Worm (Caenorhabditis elegans) whole organism, L2 larva: ENCODE data around the gene T10H9.1.

Source experiments
- ama-1 ChIP-seq: fragments of 150-350 bp; optimal IDR thresholded peaks from 2 replicates; lab custom pipeline; 2018; ENCODE audit warnings: inconsistent platforms
- egl-27 ChIP-seq: sonication (generic microtip); optimal IDR thresholded peaks from 3 replicates; lab custom pipeline; 2017; ENCODE audit warnings: missing biosample characterization, missing genetic modification reagents, missing genetic modification characterization
- nhr-21 ChIP-seq: fragments of 150-350 bp; optimal IDR thresholded peaks from 2 replicates; lab custom pipeline; 2014; ENCODE audit warnings: missing biosample characterization, missing genetic modification characterization
- nhr-23 ChIP-seq: fragments of 150-350 bp; optimal IDR thresholded peaks from 2 replicates; lab custom pipeline; 2014; ENCODE audit warnings: missing biosample characterization, missing genetic modification reagents, missing genetic modification characterization
- nhr-77 ChIP-seq: fragments of 150-350 bp; optimal IDR thresholded peaks from 2 replicates; lab custom pipeline; 2014; ENCODE audit warnings: missing biosample characterization, missing genetic modification characterization
- skn-1 ChIP-seq: sonication (generic microtip); optimal IDR thresholded peaks from 2 replicates; lab custom pipeline; 2017; ENCODE audit warnings: missing biosample characterization, missing genetic modification characterization
- snpc-4 ChIP-seq: fragments of 150-350 bp; optimal IDR thresholded peaks from 2 replicates; lab custom pipeline; 2014; ENCODE audit warnings: missing biosample characterization, missing genetic modification characterization
- unc-39 ChIP-seq: fragments of 150-350 bp; optimal IDR thresholded peaks from 2 replicates; lab custom pipeline; 2014; ENCODE audit warnings: missing biosample characterization, missing genetic modification characterization
- unc-55 ChIP-seq: fragments of 150-350 bp; sonication (generic microtip); optimal IDR thresholded peaks from 3 replicates; lab custom pipeline; 2014; ENCODE audit warnings: missing biosample characterization, missing genetic modification reagents, missing genetic modification characterization

DNA sequence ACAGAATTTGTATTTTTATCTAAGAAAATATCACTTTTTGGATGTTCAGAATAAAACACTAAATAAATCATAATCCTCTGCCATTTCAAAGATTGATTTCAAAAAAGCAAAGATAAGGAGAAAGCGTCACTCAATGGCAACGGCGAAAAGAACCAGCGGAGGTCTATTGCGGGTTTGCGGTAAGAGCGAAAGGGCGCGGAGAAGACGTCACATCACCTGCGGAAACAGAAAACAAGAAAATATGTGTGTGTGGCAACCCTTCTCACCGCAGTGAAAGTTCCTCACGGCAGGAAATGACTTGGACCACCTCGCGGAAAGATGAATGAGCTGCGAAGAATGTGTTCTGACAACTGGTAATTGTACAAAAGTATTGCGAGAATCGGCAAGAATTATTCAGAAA, 50.4 kb downstream of the T10H9.1 start:
- TF ChIP-seq snpc-4 (tag; lab: Kevin White, UChicago) (no peak), ama-1 (lab: Kevin White, UChicago) (no peak), nhr-77 (tag; lab: Kevin White, UChicago) (no peak), nhr-23 (tag; lab: Kevin White, UChicago) (no peak), unc-39 (tag; lab: Kevin White, UChicago) (no peak), egl-27 (tag; lab: Kevin White, UChicago) (no peak), skn-1 (no peak), unc-55 (no peak), nhr-21 (tag; lab: Kevin White, UChicago) (no peak)
